ENCODE assay signal across 3 fruit fly cellular contexts in genomic region chrX:11510120-11510771, dm6.
A peak's percentile ranks its signal among the peaks of the same experiment; 100 is the strongest.
TF ChIP-seq lines count a peak whose summit lies in the region.

No protein-coding gene starts in this region.

- TF ChIP-seq CTCF in whole organism, embryonic (GFP tag; optimal IDR thresholded peaks at IDR 0.05; lab: Kevin White, UChicago) = no peak

TF ChIP-seq in whole organism, adult, 20 proteins besides CTCF, POLR2A, EP300 and RAD21:
- peak; percentile 74 for TF ChIP-seq tj (GFP tag; optimal IDR thresholded peaks at IDR 0.05; lab: Kevin White, UChicago)
- no peak for TF ChIP-seq cic (GFP tag; optimal IDR thresholded peaks at IDR 0.05; lab: Kevin White, UChicago)

TF ChIP-seq in whole organism, embryonic, 481 proteins besides CTCF, POLR2A, EP300 and RAD21:
- TF ChIP-seq Med (GFP tag; lab: Kevin White, UChicago) = peak; percentile 16
- no peak for TF ChIP-seq CG13123 (GFP tag; optimal IDR thresholded peaks at IDR 0.05; lab: Kevin White, UChicago)
- TF ChIP-seq usp (GFP tag; optimal IDR thresholded peaks at IDR 0.05; lab: Kevin White, UChicago) = no peak
- TF ChIP-seq ac (GFP tag; optimal IDR thresholded peaks at IDR 0.05; lab: Kevin White, UChicago) = no peak
- TF ChIP-seq kni (GFP tag; optimal IDR thresholded peaks at IDR 0.05; lab: Kevin White, UChicago) = no peak
- TF ChIP-seq cg (GFP tag; optimal IDR thresholded peaks at IDR 0.05; lab: Kevin White, UChicago) = peak; percentile 56
- TF ChIP-seq chinmo (GFP tag; IDR thresholded peaks at IDR 0.05; lab: Robert Waterston, UW; ENCODE audit: partially characterized antibody) = 0 out of 4 replicates have a peak, but pooled peaks have one; percentile 55
- TF ChIP-seq p53 (GFP tag; optimal IDR thresholded peaks at IDR 0.05; lab: Kevin White, UChicago) = no peak
- TF ChIP-seq Poxn (GFP tag; IDR thresholded peaks at IDR 0.05; lab: Robert Waterston, UW) = no peak
- TF ChIP-seq Vsx1 (GFP tag; optimal IDR thresholded peaks at IDR 0.05; lab: Kevin White, UChicago) = no peak
- no peak for TF ChIP-seq CG1024 (GFP tag; IDR thresholded peaks at IDR 0.05; lab: Robert Waterston, UW)
- TF ChIP-seq Fer1 (GFP tag; optimal IDR thresholded peaks at IDR 0.05; lab: Kevin White, UChicago) = peak; percentile 11
- peak; percentile 3 for TF ChIP-seq CG13296 (GFP tag; optimal IDR thresholded peaks at IDR 0.05; lab: Kevin White, UChicago)
- TF ChIP-seq CG1647 (GFP tag; optimal IDR thresholded peaks at IDR 0.05; lab: Kevin White, UChicago) = no peak
- peak; percentile 81 for TF ChIP-seq CG13894 (tag; optimal IDR thresholded peaks at IDR 0.05; lab: Kevin White, UChicago)
- TF ChIP-seq sd (tag; optimal IDR thresholded peaks at IDR 0.05; lab: Kevin White, UChicago) = peak; percentile 70
- TF ChIP-seq CG33213 (GFP tag; optimal IDR thresholded peaks at IDR 0.05; lab: Kevin White, UChicago) = no peak
- TF ChIP-seq ro (GFP tag; IDR thresholded peaks at IDR 0.05; lab: Robert Waterston, UW) = no peak
- no peak for TF ChIP-seq CG12155 (GFP tag; optimal IDR thresholded peaks at IDR 0.05; lab: Kevin White, UChicago)
- no peak for TF ChIP-seq ato (GFP tag; IDR thresholded peaks at IDR 0.05; lab: Robert Waterston, UW; ENCODE audit: partially characterized antibody)
- TF ChIP-seq CG12299 (tag; optimal IDR thresholded peaks at IDR 0.05; lab: Kevin White, UChicago) = no peak
- no peak for TF ChIP-seq jing (GFP tag; optimal IDR thresholded peaks at IDR 0.05; lab: Kevin White, UChicago)
- peak; percentile 20 for TF ChIP-seq Hmr (GFP tag; optimal IDR thresholded peaks at IDR 0.05; lab: Kevin White, UChicago)
- TF ChIP-seq CG10959 (GFP tag; IDR thresholded peaks at IDR 0.05; lab: Robert Waterston, UW) = no peak
- TF ChIP-seq slp2 (GFP tag; optimal IDR thresholded peaks at IDR 0.05; lab: Kevin White, UChicago) = no peak
- TF ChIP-seq Asciz (GFP tag; optimal IDR thresholded peaks at IDR 0.05; lab: Kevin White, UChicago) = peak; percentile 2
- TF ChIP-seq cas (GFP tag; IDR thresholded peaks at IDR 0.05; lab: Robert Waterston, UW) = no peak
- no peak for TF ChIP-seq psq (GFP tag; optimal IDR thresholded peaks at IDR 0.05; lab: Kevin White, UChicago)
- no peak for TF ChIP-seq CG9876 (GFP tag; optimal IDR thresholded peaks at IDR 0.05; lab: Kevin White, UChicago)
- no peak for TF ChIP-seq Antp (GFP tag; optimal IDR thresholded peaks at IDR 0.05; lab: Kevin White, UChicago)
- no peak for TF ChIP-seq Scr (GFP tag; IDR thresholded peaks at IDR 0.05; lab: Robert Waterston, UW; ENCODE audit: partially characterized antibody)
- TF ChIP-seq pho (GFP tag; optimal IDR thresholded peaks at IDR 0.05; lab: Kevin White, UChicago) = no peak
- no peak for TF ChIP-seq Stat92E (GFP tag; optimal IDR thresholded peaks at IDR 0.05; lab: Kevin White, UChicago)
- TF ChIP-seq dan (GFP tag; IDR thresholded peaks at IDR 0.05; lab: Robert Waterston, UW) = no peak
- TF ChIP-seq Nf-YC (tag; optimal IDR thresholded peaks at IDR 0.05; lab: Kevin White, UChicago) = peak; percentile 12
- TF ChIP-seq CG7839 (tag; optimal IDR thresholded peaks at IDR 0.05; lab: Kevin White, UChicago) = no peak
- peak; percentile 16 for TF ChIP-seq CG2678 (tag; optimal IDR thresholded peaks at IDR 0.05; lab: Kevin White, UChicago)
- peak; percentile 18 for TF ChIP-seq lab (GFP tag; optimal IDR thresholded peaks at IDR 0.05; lab: Kevin White, UChicago)
- TF ChIP-seq CG18599 (GFP tag; optimal IDR thresholded peaks at IDR 0.05; lab: Kevin White, UChicago) = peak; percentile 6

TF ChIP-seq in whole organism, prepupa, 60 proteins besides CTCF, POLR2A, EP300 and RAD21:
- TF ChIP-seq fkh (GFP tag; optimal IDR thresholded peaks at IDR 0.05; lab: Kevin White, UChicago) (peak; percentile 43), dsx (GFP tag; optimal IDR thresholded peaks at IDR 0.05; lab: Kevin White, UChicago; ENCODE audit: poor library complexity, severe bottlenecking) (no peak)
TF ChIP-seq in whole organism, prepupa: peak in this region for 1.
